Worm (Caenorhabditis elegans) whole organism, young adult: ENCODE data around the gene rgef-1.

ENCODE experiments used
- B0261.1 ChIP-seq: sonication (generic microtip); optimal IDR thresholded peaks from 2 replicates; lab custom pipeline; 2016; ENCODE audit warnings: mild to moderate bottlenecking, missing genetic modification characterization, moderate library complexity, missing compliant biosample characterization
- D2030.7 ChIP-seq: fragments of 200-800 bp; sonication (Bioruptor generic); IDR thresholded peaks from 2 replicates; pipeline ENCODE4 v1.3.6; 2022; ENCODE audit warnings: missing genetic modification reagents, missing genetic modification characterization, missing compliant biosample characterization
- F23B12.7 ChIP-seq: sonication (generic microtip); optimal IDR thresholded peaks from 2 replicates; lab custom pipeline; 2017; ENCODE audit warnings: missing genetic modification characterization, mild to moderate bottlenecking, missing compliant biosample characterization, antibody characterized with exemption, moderate library complexity; ENCODE audit not compliant: insufficient read depth
- F37B4.10 ChIP-seq: fragments of 200-800 bp; sonication (Bioruptor generic); IDR thresholded peaks from 2 replicates; pipeline ENCODE4 v1.3.6; 2022; ENCODE audit warnings: missing genetic modification characterization, missing compliant biosample characterization
- F39B2.1 ChIP-seq: fragments of 200-800 bp; sonication (Bioruptor generic); IDR thresholded peaks from 2 replicates; pipeline ENCODE4 v1.3.6; 2022; ENCODE audit warnings: missing genetic modification reagents, missing genetic modification characterization, missing compliant biosample characterization
- F49E8.2 ChIP-seq: sonication (generic microtip); optimal IDR thresholded peaks from 3 replicates; lab custom pipeline; 2017; ENCODE audit warnings: missing genetic modification characterization, mild to moderate bottlenecking, missing compliant biosample characterization, antibody characterized with exemption, moderate library complexity; ENCODE audit not compliant: insufficient read depth
- F57A8.1 ChIP-seq: fragments of 200-800 bp; sonication (Bioruptor generic); optimal IDR thresholded peaks from 2 replicates; lab custom pipeline; 2018; ENCODE audit warnings: mild to moderate bottlenecking, missing genetic modification characterization, moderate library complexity, missing compliant biosample characterization
- K11D2.4 ChIP-seq: fragments of 200-800 bp; sonication (Bioruptor generic); IDR thresholded peaks from 2 replicates; pipeline ENCODE4 v1.3.6; 2022; ENCODE audit warnings: missing genetic modification reagents, missing genetic modification characterization, missing compliant biosample characterization
- T07F8.4 ChIP-seq: sonication (generic microtip); optimal IDR thresholded peaks from 2 replicates; lab custom pipeline; 2016; ENCODE audit warnings: mild to moderate bottlenecking, missing genetic modification characterization, moderate library complexity, missing compliant biosample characterization
- Y53G8AR.9 ChIP-seq: fragments of 200-800 bp; sonication (Bioruptor generic); conservative IDR thresholded peaks from 2 replicates; pipeline ENCODE4 v1.3.6; 2022; ENCODE audit warnings: missing genetic modification reagents, missing genetic modification characterization, missing compliant biosample characterization
- akir-1 ChIP-seq: fragments of 200-800 bp; sonication (Bioruptor generic); optimal IDR thresholded peaks from 2 replicates; lab custom pipeline; 2018; ENCODE audit warnings: mild to moderate bottlenecking, missing genetic modification characterization, moderate library complexity, missing compliant biosample characterization
- ama-1 ChIP-seq, 3 experiments: fragments of 150-350 bp in 1 of 3; sonication (generic microtip) in 2 of 3; optimal IDR thresholded peaks; 2 replicates each; lab custom pipeline; 2014 to 2018; ENCODE audit warnings: missing biosample characterization in 2 of 3, missing genetic modification characterization in 2 of 3, missing genetic modification reagents in 2 of 3
- attf-3 ChIP-seq: fragments of 200-800 bp; sonication (Bioruptor generic); conservative IDR thresholded peaks from 2 replicates; pipeline ENCODE4 v1.3.6; 2022; ENCODE audit warnings: missing genetic modification reagents, missing genetic modification characterization, missing compliant biosample characterization
- bed-1 ChIP-seq: fragments of 200-800 bp; sonication (Bioruptor generic); IDR thresholded peaks from 2 replicates; pipeline ENCODE4 v1.3.6; 2022; ENCODE audit warnings: missing genetic modification reagents, missing genetic modification characterization, missing compliant biosample characterization
- ccch-3 ChIP-seq: fragments of 200-800 bp; sonication (Bioruptor generic); optimal IDR thresholded peaks from 2 replicates; lab custom pipeline; 2018; ENCODE audit warnings: mild to moderate bottlenecking, missing genetic modification characterization, missing compliant biosample characterization
- cebp-2 ChIP-seq: fragments of 200-800 bp; sonication (Bioruptor generic); IDR thresholded peaks from 2 replicates; pipeline ENCODE4 v1.3.6; 2022; ENCODE audit warnings: missing genetic modification characterization, missing compliant biosample characterization
- ceh-100 ChIP-seq: fragments of 200-800 bp; sonication (Bioruptor generic); IDR thresholded peaks from 2 replicates; pipeline ENCODE4 v1.3.6; 2022; ENCODE audit warnings: missing genetic modification reagents, missing genetic modification characterization, missing compliant biosample characterization
- ceh-58 ChIP-seq: fragments of 200-800 bp; sonication (Bioruptor generic); IDR thresholded peaks from 2 replicates; pipeline ENCODE4 v1.3.6; 2022; ENCODE audit warnings: missing genetic modification characterization, missing compliant biosample characterization
- ceh-79 ChIP-seq: sonication (generic microtip); optimal IDR thresholded peaks from 2 replicates; lab custom pipeline; 2017; ENCODE audit warnings: mild to moderate bottlenecking, missing genetic modification characterization, missing compliant biosample characterization
- die-1 ChIP-seq: sonication (generic microtip); optimal IDR thresholded peaks from 2 replicates; lab custom pipeline; 2016; ENCODE audit warnings: missing genotype, mild to moderate bottlenecking, missing genetic modification characterization, missing compliant biosample characterization
- fkh-3 ChIP-seq: sonication (generic microtip); optimal IDR thresholded peaks from 2 replicates; lab custom pipeline; 2016; ENCODE audit warnings: mild to moderate bottlenecking, missing genetic modification characterization, missing compliant biosample characterization
- hlh-26 ChIP-seq: fragments of 200-800 bp; sonication (Bioruptor generic); conservative IDR thresholded peaks from 2 replicates; pipeline ENCODE4 v1.3.6; 2022; ENCODE audit warnings: missing genetic modification reagents, missing genetic modification characterization, missing compliant biosample characterization
- hrde-1 ChIP-seq: sonication (generic microtip); optimal IDR thresholded peaks from 2 replicates; lab custom pipeline; 2016; ENCODE audit warnings: missing genetic modification characterization, mild to moderate bottlenecking, missing compliant biosample characterization, moderate library complexity, missing genotype, missing genetic modification reagents, borderline replicate concordance
- let-526 ChIP-seq: fragments of 200-800 bp; sonication (Bioruptor generic); IDR thresholded peaks from 2 replicates; pipeline ENCODE4 v1.3.6; 2022; ENCODE audit warnings: missing genetic modification reagents, missing genetic modification characterization, missing compliant biosample characterization
- let-607 ChIP-seq, 2 experiments: fragments of 200-800 bp in 1 of 2; sonication (Bioruptor generic) in 1 of 2; sonication (generic microtip) in 1 of 2; optimal IDR thresholded peaks; 2 replicates each; lab custom pipeline; 2016 to 2018; ENCODE audit warnings: mild to moderate bottlenecking in 2 of 2, missing compliant biosample characterization in 2 of 2, missing genetic modification characterization in 2 of 2, moderate library complexity in 2 of 2, missing genotype in 1 of 2
- lin-35 ChIP-seq, 3 experiments: fragments of 150-350 bp in 2 of 3; sonication (generic microtip) in 1 of 3; optimal IDR thresholded peaks; 2 replicates each; lab custom pipeline; 2014 to 2018; ENCODE audit warnings: missing biosample characterization in 3 of 3, missing genetic modification characterization in 3 of 3, missing genetic modification reagents in 3 of 3
- lsl-1 ChIP-seq: fragments of 200-800 bp; sonication (Bioruptor generic); optimal IDR thresholded peaks from 2 replicates; lab custom pipeline; 2018; ENCODE audit warnings: mild to moderate bottlenecking, missing genetic modification characterization, moderate library complexity, missing compliant biosample characterization
- madf-10 ChIP-seq: sonication (generic microtip); optimal IDR thresholded peaks from 2 replicates; lab custom pipeline; 2016; ENCODE audit warnings: mild to moderate bottlenecking, missing genetic modification characterization, missing compliant biosample characterization
- madf-8 ChIP-seq: fragments of 200-800 bp; sonication (Bioruptor generic); conservative IDR thresholded peaks from 2 replicates; pipeline ENCODE4 v1.3.6; 2022; ENCODE audit warnings: missing genetic modification reagents, missing genetic modification characterization, missing compliant biosample characterization
- mel-28 ChIP-seq: sonication (generic microtip); optimal IDR thresholded peaks from 2 replicates; lab custom pipeline; 2016; ENCODE audit warnings: borderline replicate concordance, mild to moderate bottlenecking, missing genetic modification characterization, missing compliant biosample characterization
- mes-4 ChIP-seq: sonication (generic microtip); optimal IDR thresholded peaks from 2 replicates; lab custom pipeline; 2016; ENCODE audit warnings: missing genotype, missing genetic modification characterization, missing compliant biosample characterization
- mxl-1 ChIP-seq: sonication (generic microtip); optimal IDR thresholded peaks from 2 replicates; lab custom pipeline; 2016; ENCODE audit warnings: missing genetic modification characterization, missing compliant biosample characterization
- nfyb-1 ChIP-seq: fragments of 200-800 bp; sonication (Bioruptor generic); IDR thresholded peaks from 2 replicates; pipeline ENCODE4 v1.3.6; 2022; ENCODE audit warnings: missing genetic modification reagents, missing genetic modification characterization, missing compliant biosample characterization
- nhr-179 ChIP-seq: sonication (generic microtip); optimal IDR thresholded peaks from 2 replicates; lab custom pipeline; 2016; ENCODE audit warnings: mild to moderate bottlenecking, missing genetic modification characterization, missing compliant biosample characterization
- nhr-90 ChIP-seq: sonication (generic microtip); optimal IDR thresholded peaks from 2 replicates; lab custom pipeline; 2016; ENCODE audit warnings: missing genotype, mild to moderate bottlenecking, missing genetic modification characterization, missing compliant biosample characterization
- rcor-1 ChIP-seq: fragments of 200-800 bp; sonication (Bioruptor generic); IDR thresholded peaks from 2 replicates; pipeline ENCODE4 v1.3.6; 2022; ENCODE audit warnings: missing genetic modification reagents, missing genetic modification characterization, missing compliant biosample characterization
- repo-1 ChIP-seq: sonication (generic microtip); optimal IDR thresholded peaks from 2 replicates; lab custom pipeline; 2017; ENCODE audit warnings: mild to moderate bottlenecking, missing genetic modification characterization, missing compliant biosample characterization
- rpc-1 ChIP-seq, 2 experiments: fragments of 150-350 bp in 1 of 2; sonication (generic microtip) in 1 of 2; optimal IDR thresholded peaks; 2 replicates each; lab custom pipeline; 2014 to 2018; ENCODE audit warnings: missing biosample characterization in 1 of 2, missing genetic modification characterization in 1 of 2, missing genetic modification reagents in 1 of 2, missing genotype in 1 of 2
- sdz-38 ChIP-seq: sonication (generic microtip); optimal IDR thresholded peaks from 2 replicates; lab custom pipeline; 2016; ENCODE audit warnings: missing genotype, missing genetic modification characterization, missing compliant biosample characterization
- snpc-3.4 ChIP-seq: sonication (generic microtip); optimal IDR thresholded peaks from 2 replicates; lab custom pipeline; 2017; ENCODE audit warnings: missing genetic modification characterization, mild to moderate bottlenecking, missing compliant biosample characterization, antibody characterized with exemption, moderate library complexity, missing genotype, missing genetic modification reagents
- sptf-2 ChIP-seq: fragments of 200-800 bp; sonication (Bioruptor generic); optimal IDR thresholded peaks from 2 replicates; lab custom pipeline; 2018; ENCODE audit warnings: mild to moderate bottlenecking, missing genetic modification characterization, missing compliant biosample characterization
- tlf-1 ChIP-seq: fragments of 200-800 bp; sonication (Bioruptor generic); optimal IDR thresholded peaks from 2 replicates; lab custom pipeline; 2018; ENCODE audit warnings: mild to moderate bottlenecking, missing genetic modification characterization, missing compliant biosample characterization
- unc-130 ChIP-seq: sonication (generic microtip); optimal IDR thresholded peaks from 2 replicates; lab custom pipeline; 2016; ENCODE audit warnings: missing genetic modification reagents, missing genetic modification characterization, missing compliant biosample characterization
- unc-62 ChIP-seq: fragments of 150-350 bp; optimal IDR thresholded peaks from 2 replicates; lab custom pipeline; 2014; ENCODE audit warnings: missing biosample characterization, missing genetic modification reagents, missing genetic modification characterization
- xnd-1 ChIP-seq: sonication (generic microtip); optimal IDR thresholded peaks from 2 replicates; lab custom pipeline; 2016; ENCODE audit warnings: missing genotype, missing genetic modification reagents, missing genetic modification characterization, missing compliant biosample characterization
- ztf-18 ChIP-seq: sonication (generic microtip); optimal IDR thresholded peaks from 2 replicates; lab custom pipeline; 2016; ENCODE audit warnings: missing genotype, mild to moderate bottlenecking, missing genetic modification characterization, missing compliant biosample characterization
- ztf-25 ChIP-seq: fragments of 200-800 bp; sonication (Bioruptor generic); IDR thresholded peaks from 2 replicates; pipeline ENCODE4 v1.3.6; 2022; ENCODE audit warnings: missing genetic modification reagents, missing genetic modification characterization, missing compliant biosample characterization

The rgef-1 gene

ce11 chrV:9546860-9547269 is 14.6 kb downstream of the rgef-1 start, which contains the start of gene his-37 (continued):
- TF ChIP-seq ztf-25 (GFP tag; lab: Robert Waterston, UW) (0 out of 2 replicates have a peak, but pooled peaks have one; percentile 43), nhr-90 (tag; lab: Kevin White, UChicago) (peak; percentile 95), let-526 (GFP tag; lab: Robert Waterston, UW) (peak; percentile 70), F57A8.1 (GFP tag; lab: Kevin White, UChicago) (no peak), repo-1 (peak; percentile 94), lin-35 (GFP tag; optimal IDR thresholded peaks at IDR 0.05; lab: Kevin White, UChicago) (peak in 2 of 3 experiments; percentile 71 to 95), hrde-1 (tag; lab: Kevin White, UChicago) (no peak), nfyb-1 (peak; percentile 97), let-607 (tag; optimal IDR thresholded peaks at IDR 0.05; lab: Kevin White, UChicago) (peak; percentile 93 to 95), akir-1 (peak; percentile 33), tlf-1 (GFP tag; lab: Kevin White, UChicago) (peak; percentile 97), F37B4.10 (GFP tag; lab: Robert Waterston, UW) (peak; percentile 95), F49E8.2 (tag; lab: Kevin White, UChicago) (no peak), B0261.1 (peak; percentile 29), mes-4 (tag; lab: Kevin White, UChicago) (no peak), bed-1 (GFP tag; lab: Robert Waterston, UW) (no peak), ccch-3 (no peak), attf-3 (GFP tag; lab: Robert Waterston, UW) (peak; percentile 72), F39B2.1 (peak; percentile 100), sptf-2 (GFP tag; lab: Kevin White, UChicago) (no peak), T07F8.4 (tag; lab: Kevin White, UChicago) (no peak), ceh-100 (GFP tag; lab: Robert Waterston, UW) (peak; percentile 76), Y53G8AR.9 (GFP tag; lab: Robert Waterston, UW) (peak; percentile 96), ceh-58 (no peak), xnd-1 (tag; lab: Kevin White, UChicago) (no peak), madf-10 (tag; lab: Kevin White, UChicago) (peak; percentile 95), sdz-38 (tag; lab: Kevin White, UChicago) (no peak), madf-8 (no peak), F23B12.7 (tag; lab: Kevin White, UChicago) (peak; percentile 94), nhr-179 (tag; lab: Kevin White, UChicago) (no peak), rpc-1 (optimal IDR thresholded peaks at IDR 0.05; lab: Kevin White, UChicago) (peak; percentile 6), rpc-1 (tag; optimal IDR thresholded peaks at IDR 0.05; lab: Kevin White, UChicago) (no peak), ztf-18 (peak; percentile 91), unc-62 (peak; percentile 88), unc-130 (GFP tag; lab: Kevin White, UChicago) (no peak), rcor-1 (GFP tag; lab: Robert Waterston, UW) (peak; percentile 90), fkh-3 (no peak), D2030.7 (0 out of 2 replicates have a peak, but pooled peaks have one; percentile 13), ama-1 (optimal IDR thresholded peaks at IDR 0.05; lab: Kevin White, UChicago) (peak; percentile 70), ama-1 (GFP tag; optimal IDR thresholded peaks at IDR 0.05; lab: Kevin White, UChicago) (no peak), lsl-1 (peak; percentile 2), die-1 (peak; percentile 65), snpc-3.4 (tag; lab: Kevin White, UChicago) (peak; percentile 21), K11D2.4 (GFP tag; lab: Robert Waterston, UW) (peak; percentile 98), hlh-26 (GFP tag; lab: Robert Waterston, UW) (no peak), mxl-1 (tag; lab: Kevin White, UChicago) (no peak), ceh-79 (no peak), cebp-2 (GFP tag; lab: Robert Waterston, UW) (peak; percentile 88; the same call in 1 of the 2 replicates), mel-28 (no peak)
